Worm (Caenorhabditis elegans) whole organism, late embryonic: Measurements from ENCODE around the gene nsph-3.2.

Experiments
- ama-1 ChIP-seq: fragments of 150-350 bp; optimal IDR thresholded peaks from 2 replicates; lab custom pipeline; 2014
- ceh-14 ChIP-seq: sonication (generic microtip); optimal IDR thresholded peaks from 2 replicates; lab custom pipeline; 2016; ENCODE audit warnings: missing genotype, missing genetic modification characterization, missing compliant biosample characterization
- ceh-9 ChIP-seq: sonication (generic microtip); optimal IDR thresholded peaks from 2 replicates; lab custom pipeline; 2016; ENCODE audit warnings: mild to moderate bottlenecking, missing genetic modification characterization, inconsistent platforms, missing compliant biosample characterization
- elt-4 ChIP-seq: sonication (generic microtip); optimal IDR thresholded peaks from 2 replicates; lab custom pipeline; 2016; ENCODE audit warnings: missing genetic modification characterization, missing compliant biosample characterization
- fkh-10 ChIP-seq: fragments of 150-350 bp; optimal IDR thresholded peaks from 2 replicates; lab custom pipeline; 2014; ENCODE audit warnings: missing biosample characterization, missing genetic modification reagents, missing genetic modification characterization
- nfya-1 ChIP-seq: sonication (generic microtip); optimal IDR thresholded peaks from 2 replicates; lab custom pipeline; 2017; ENCODE audit warnings: missing genetic modification characterization, mild to moderate bottlenecking, missing compliant biosample characterization, antibody characterized with exemption, moderate library complexity
- nhr-11 ChIP-seq: fragments of 150-350 bp; optimal IDR thresholded peaks from 2 replicates; lab custom pipeline; 2014; ENCODE audit warnings: missing biosample characterization, missing genetic modification characterization
- nhr-232 ChIP-seq: sonication (generic microtip); optimal IDR thresholded peaks from 2 replicates; lab custom pipeline; 2016; ENCODE audit warnings: missing genetic modification characterization, missing compliant biosample characterization
- pha-4 ChIP-seq: fragments of 150-350 bp; optimal IDR thresholded peaks from 2 replicates; lab custom pipeline; 2018; ENCODE audit warnings: missing biosample characterization, missing genetic modification reagents, missing genetic modification characterization
- pqm-1 ChIP-seq: sonication (generic microtip); optimal IDR thresholded peaks from 2 replicates; lab custom pipeline; 2016; ENCODE audit warnings: missing genetic modification characterization, missing compliant biosample characterization
- unc-55 ChIP-seq: sonication (generic microtip); optimal IDR thresholded peaks from 2 replicates; lab custom pipeline; 2017; ENCODE audit warnings: missing biosample characterization, missing genetic modification reagents, missing genetic modification characterization

- TF ChIP-seq pqm-1 (tag; lab: Kevin White, UChicago) (no peak), ama-1 (lab: Kevin White, UChicago) (no peak), fkh-10 (GFP tag; lab: Kevin White, UChicago) (no peak), ceh-9 (tag; lab: Kevin White, UChicago) (no peak), elt-4 (tag; lab: Kevin White, UChicago) (no peak), nhr-232 (no peak), nhr-11 (tag; lab: Kevin White, UChicago) (no peak), pha-4 (tag; lab: Kevin White, UChicago) (no peak), ceh-14 (tag; lab: Kevin White, UChicago) (no peak), nfya-1 (tag; lab: Kevin White, UChicago) (no peak), unc-55 (GFP tag; lab: Kevin White, UChicago) (no peak)
These were observed 37.6 kb upstream of the nsph-3.2 start, which contains the start of the genes ttbk-4 and W01B6.4 for ce11 chrIV:10075034-10075510.
